Fruit fly (Drosophila melanogaster) whole organism, pupa: ENCODE measurements around the gene raptor.

Source experiments
- CG10348 ChIP-seq: fragments of 200-800 bp; sonication (Bioruptor generic); IDR thresholded peaks from 2 replicates; pipeline ENCODE4 v1.3.6; 2022; ENCODE audit warnings: missing biosample characterization, missing genetic modification characterization
- CG12605 ChIP-seq: fragments of 200-800 bp; sonication (Bioruptor generic); IDR thresholded peaks from 2 replicates; pipeline ENCODE4 v1.3.6; 2022; ENCODE audit warnings: missing biosample characterization, missing genetic modification characterization
- CG13204 ChIP-seq: fragments of 200-800 bp; sonication (Bioruptor generic); optimal IDR thresholded peaks from 2 replicates; lab custom pipeline; 2018; ENCODE audit warnings: missing biosample characterization, mild to moderate bottlenecking, missing genetic modification characterization, moderate library complexity
- CG14655 ChIP-seq: fragments of 200-800 bp; sonication (Bioruptor generic); optimal IDR thresholded peaks from 3 replicates; lab custom pipeline; 2017; ENCODE audit warnings: mild to moderate bottlenecking, missing biosample characterization, missing genetic modification reagents, missing genetic modification characterization
- CG15710 ChIP-seq: fragments of 200-800 bp; sonication (Bioruptor generic); optimal IDR thresholded peaks from 2 replicates; lab custom pipeline; 2018; ENCODE audit warnings: missing biosample characterization, mild to moderate bottlenecking, missing genetic modification characterization, moderate library complexity
- CG17806 ChIP-seq: fragments of 200-800 bp; sonication (Bioruptor generic); optimal IDR thresholded peaks from 2 replicates; lab custom pipeline; 2018; ENCODE audit warnings: missing biosample characterization, mild to moderate bottlenecking, missing genetic modification characterization, moderate library complexity
- CG32121 ChIP-seq: fragments of 200-800 bp; sonication (Bioruptor generic); IDR thresholded peaks from 2 replicates; pipeline ENCODE4 v1.3.6; 2022; ENCODE audit warnings: missing biosample characterization, missing genetic modification characterization
- CG34367 ChIP-seq: fragments of 200-800 bp; sonication (Bioruptor generic); optimal IDR thresholded peaks from 2 replicates; lab custom pipeline; 2018; ENCODE audit warnings: missing biosample characterization, mild to moderate bottlenecking, missing genetic modification characterization
- CG4496 ChIP-seq: fragments of 200-800 bp; sonication (Bioruptor generic); IDR thresholded peaks from 3 replicates; pipeline ENCODE4 v1.3.6; 2022; ENCODE audit warnings: missing biosample characterization, missing genetic modification characterization
- CG8159 ChIP-seq: fragments of 200-800 bp; sonication (Bioruptor generic); optimal IDR thresholded peaks from 3 replicates; lab custom pipeline; 2018; ENCODE audit warnings: missing biosample characterization, mild to moderate bottlenecking, missing genetic modification characterization, moderate library complexity
- CG8301 ChIP-seq: fragments of 200-800 bp; sonication (Bioruptor generic); optimal IDR thresholded peaks from 2 replicates; lab custom pipeline; 2018; ENCODE audit warnings: missing biosample characterization, mild to moderate bottlenecking, missing genetic modification characterization
- CG9948 ChIP-seq: fragments of 200-800 bp; sonication (Bioruptor generic); optimal IDR thresholded peaks from 2 replicates; lab custom pipeline; 2018; ENCODE audit warnings: missing biosample characterization, mild to moderate bottlenecking, missing genetic modification characterization, moderate library complexity
- D1 ChIP-seq: fragments of 200-800 bp; sonication (Bioruptor generic); optimal IDR thresholded peaks from 2 replicates; lab custom pipeline; 2018; ENCODE audit warnings: missing biosample characterization, mild to moderate bottlenecking, missing genetic modification characterization, moderate library complexity
- EcR ChIP-seq: fragments of 200-800 bp; sonication (Bioruptor generic); optimal IDR thresholded peaks from 3 replicates; lab custom pipeline; 2019; ENCODE audit warnings: missing biosample characterization, missing genetic modification characterization, mild to moderate bottlenecking, moderate library complexity, missing genetic modification reagents
- Ets98B ChIP-seq: fragments of 200-800 bp; sonication (Bioruptor generic); IDR thresholded peaks from 2 replicates; pipeline ENCODE4 v1.3.6; 2022; ENCODE audit warnings: missing biosample characterization, missing genetic modification characterization
- Pif1A ChIP-seq: fragments of 200-800 bp; sonication (Bioruptor generic); optimal IDR thresholded peaks from 3 replicates; lab custom pipeline; 2016; ENCODE audit warnings: missing biosample characterization, missing genetic modification characterization
- Pif1B ChIP-seq: fragments of 200-800 bp; sonication (Bioruptor generic); optimal IDR thresholded peaks from 3 replicates; lab custom pipeline; 2016; ENCODE audit warnings: missing biosample characterization, missing genetic modification characterization
- Snoo ChIP-seq: fragments of 200-800 bp; sonication (Bioruptor generic); optimal IDR thresholded peaks from 3 replicates; lab custom pipeline; 2017; ENCODE audit warnings: missing biosample characterization, mild to moderate bottlenecking, missing genetic modification characterization, inconsistent platforms
- fd96Ca ChIP-seq: fragments of 200-800 bp; sonication (Bioruptor generic); IDR thresholded peaks from 3 replicates; pipeline ENCODE4 v1.3.6; 2022; ENCODE audit warnings: missing biosample characterization, missing genetic modification characterization
- gl ChIP-seq: fragments of 200-800 bp; sonication (Bioruptor generic); optimal IDR thresholded peaks from 2 replicates; lab custom pipeline; 2018; ENCODE audit warnings: missing biosample characterization, mild to moderate bottlenecking, missing genetic modification characterization
- rn ChIP-seq: fragments of 200-800 bp; sonication (Bioruptor generic); IDR thresholded peaks from 2 replicates; pipeline ENCODE4 v1.3.6; 2022; ENCODE audit warnings: missing biosample characterization, missing genetic modification characterization

raptor gene

DNA sequence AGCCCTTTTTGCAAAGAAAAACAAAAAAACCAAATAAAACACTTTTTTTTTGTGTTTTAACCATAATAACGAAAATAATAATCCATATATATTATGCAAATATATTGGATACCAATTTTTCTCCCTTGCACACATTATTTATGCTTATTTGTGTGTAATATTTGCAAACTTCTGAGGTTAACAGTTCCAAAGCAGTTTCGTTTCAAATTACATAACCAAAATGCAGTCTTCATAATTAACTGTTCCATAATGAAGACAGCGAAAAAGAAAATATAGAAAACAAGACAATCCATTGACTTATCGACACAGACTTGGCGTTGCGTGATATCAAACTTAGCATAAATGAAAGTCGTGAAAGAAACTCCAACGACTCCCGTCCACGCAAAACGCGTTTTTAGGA lies 14.4 kb downstream of the raptor start:
- TF ChIP-seq CG10348 (GFP tag; lab: Robert Waterston, UW): no peak
- no peak for TF ChIP-seq EcR (GFP tag; lab: Kevin White, UChicago)
- no peak for TF ChIP-seq CG32121 (GFP tag; lab: Robert Waterston, UW)
- TF ChIP-seq CG12605: no peak
- TF ChIP-seq CG13204: no peak
- TF ChIP-seq CG4496 (GFP tag; lab: Robert Waterston, UW): no peak
- TF ChIP-seq Pif1B (GFP tag; lab: Kevin White, UChicago): no peak
- no peak for TF ChIP-seq Ets98B (GFP tag; lab: Robert Waterston, UW)
- TF ChIP-seq fd96Ca (GFP tag; lab: Robert Waterston, UW): no peak
- TF ChIP-seq, all 21 proteins: peak for 0

DNA sequence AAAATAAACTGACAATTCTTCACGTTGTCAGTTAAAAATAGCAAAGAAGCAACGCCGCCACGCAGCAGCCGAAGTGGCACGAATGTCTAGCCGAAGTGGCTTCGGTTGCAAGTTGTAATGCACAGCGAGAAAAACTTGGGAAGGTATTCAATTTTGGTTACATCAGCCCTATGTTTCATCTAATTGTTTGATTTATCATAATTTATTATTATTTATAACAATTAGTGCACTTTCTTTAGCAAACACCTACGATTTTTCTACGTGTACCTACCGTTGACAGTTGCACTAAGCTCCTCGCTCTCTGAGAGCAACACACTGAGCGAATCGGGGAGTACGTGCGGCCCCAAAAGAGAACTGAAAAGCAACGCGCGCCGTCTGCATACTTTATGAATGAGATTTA lies 15.2 kb downstream of the raptor start, which contains the start of gene Tsp5D:
Tsp5D (minus strand) TSS at position 13 of the 400 bp plus-strand sequence.
- TF ChIP-seq CG4496 (GFP tag; lab: Robert Waterston, UW) (peak; percentile 99), CG32121 (GFP tag; lab: Robert Waterston, UW) (peak; percentile 99), Ets98B (GFP tag; lab: Robert Waterston, UW) (peak; percentile 99), CG14655 (GFP tag; lab: Kevin White, UChicago) (peak; percentile 99), Pif1A (peak; percentile 90), D1 (tag; lab: Kevin White, UChicago) (peak; percentile 54), CG13204 (peak; percentile 86), CG8159 (tag; lab: Kevin White, UChicago) (peak; percentile 96), Snoo (tag; lab: Kevin White, UChicago) (peak; percentile 52), CG10348 (GFP tag; lab: Robert Waterston, UW) (peak; percentile 95), rn (GFP tag; lab: Robert Waterston, UW) (peak; percentile 99), gl (tag; lab: Kevin White, UChicago) (peak; percentile 89), CG15710 (tag; lab: Kevin White, UChicago) (peak; percentile 93), CG12605 (peak; percentile 99), CG9948 (tag; lab: Kevin White, UChicago) (peak; percentile 95), fd96Ca (GFP tag; lab: Robert Waterston, UW) (peak; percentile 99), EcR (GFP tag; lab: Kevin White, UChicago) (no peak), CG34367 (tag; lab: Kevin White, UChicago) (peak; percentile 93), Pif1B (GFP tag; lab: Kevin White, UChicago) (peak; percentile 90), CG8301 (tag; lab: Kevin White, UChicago) (peak; percentile 99), CG17806 (tag; lab: Kevin White, UChicago) (peak; percentile 97)

DNA sequence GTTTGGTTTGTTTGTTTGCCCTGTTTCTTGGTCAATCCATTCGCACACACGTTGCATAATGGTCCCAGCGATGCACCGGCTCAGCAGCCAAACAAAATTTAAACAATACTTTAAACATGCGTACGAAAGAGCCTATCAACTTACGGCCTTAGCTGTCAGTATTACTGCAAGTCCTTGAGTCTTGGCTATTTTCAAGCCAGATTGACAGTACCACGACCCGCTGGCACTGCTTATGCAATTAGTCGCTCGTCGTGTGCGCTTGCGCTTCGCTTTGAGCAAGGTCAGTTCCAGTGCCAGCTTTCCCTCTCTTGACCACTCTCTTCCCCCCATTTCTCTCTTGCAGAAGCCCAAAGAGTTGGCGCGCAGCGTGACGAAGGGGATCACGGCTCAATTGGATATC lies 21.3 kb downstream of the raptor start:
- TF ChIP-seq EcR (GFP tag; lab: Kevin White, UChicago) (no peak), gl (tag; lab: Kevin White, UChicago) (no peak), CG34367 (tag; lab: Kevin White, UChicago) (no peak), CG13204 (no peak), CG10348 (GFP tag; lab: Robert Waterston, UW) (no peak)

DNA sequence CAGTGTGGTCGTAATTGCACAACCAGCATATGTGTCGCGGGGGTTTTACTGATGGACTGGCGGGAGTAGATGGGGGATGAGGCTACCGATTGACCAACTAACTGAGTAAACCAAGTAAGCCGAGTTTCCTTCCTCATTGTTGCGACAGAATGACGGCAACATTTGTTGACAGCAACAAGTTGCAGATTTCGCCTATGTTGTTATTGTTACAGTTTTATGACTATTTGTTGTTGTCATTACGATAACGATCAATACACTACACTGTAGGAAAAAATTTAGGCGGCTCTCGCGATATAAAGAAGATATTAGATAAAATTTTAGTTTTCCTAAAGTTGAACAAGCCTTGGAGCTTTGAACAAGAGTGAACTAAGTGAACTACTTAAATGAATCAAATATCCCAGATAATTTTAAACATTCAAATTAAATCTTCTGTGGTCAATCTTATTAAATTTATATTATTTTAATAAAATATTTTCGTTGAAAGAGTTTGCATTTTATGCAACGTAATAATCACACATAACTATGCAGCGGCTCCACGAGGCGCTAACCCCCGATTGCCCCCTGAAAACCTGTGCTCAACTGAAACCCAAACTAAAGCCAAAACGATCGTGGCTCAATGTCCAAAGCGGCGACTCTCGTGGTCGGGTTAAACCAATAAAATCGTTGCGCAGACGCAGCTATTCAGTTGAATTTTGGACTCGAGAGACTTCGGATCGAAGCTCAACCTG lies 22.6 kb downstream of the raptor start, which contains the start of gene CG5928:
CG5928 (plus strand) TSS at position 678 of the 728 bp plus-strand sequence.
- TF ChIP-seq CG14655 (GFP tag; lab: Kevin White, UChicago) (no peak), CG34367 (tag; lab: Kevin White, UChicago) (no peak), CG32121 (GFP tag; lab: Robert Waterston, UW) (0 out of 2 replicates have a peak, but pooled peaks have one; percentile 7)

DNA sequence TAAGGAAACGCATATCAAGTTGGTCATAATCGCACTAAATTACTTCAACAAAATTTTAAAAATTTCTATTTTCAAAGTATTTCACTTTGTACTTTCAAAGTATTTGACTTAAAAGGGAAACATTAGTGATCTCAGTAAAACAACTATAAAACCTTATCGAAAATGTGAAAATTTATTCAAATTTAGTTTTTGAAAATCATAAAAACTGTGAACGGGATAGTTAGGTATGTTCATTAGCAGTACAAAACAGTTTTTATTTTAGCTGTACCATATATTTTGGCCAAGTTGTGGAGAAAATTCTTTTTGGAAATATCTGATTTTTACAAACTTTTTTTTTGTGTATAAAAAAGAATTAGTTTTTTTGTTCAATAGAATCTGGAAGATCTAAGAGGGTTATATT lies 23.7 kb downstream of the raptor start, which contains the start of gene CG43115:
CG43115 (minus strand) TSS at position 101 of the 400 bp plus-strand sequence.
- TF ChIP-seq Ets98B (GFP tag; lab: Robert Waterston, UW): no peak
- no peak for TF ChIP-seq fd96Ca (GFP tag; lab: Robert Waterston, UW)
- no peak for TF ChIP-seq CG9948 (tag; lab: Kevin White, UChicago)
- no peak for TF ChIP-seq Pif1B (GFP tag; lab: Kevin White, UChicago)
- no peak for TF ChIP-seq CG32121 (GFP tag; lab: Robert Waterston, UW)
- TF ChIP-seq Pif1A: no peak
- TF ChIP-seq CG8301 (tag; lab: Kevin White, UChicago): no peak
- no peak for TF ChIP-seq CG10348 (GFP tag; lab: Robert Waterston, UW)
- TF ChIP-seq rn (GFP tag; lab: Robert Waterston, UW): no peak
- no peak for TF ChIP-seq gl (tag; lab: Kevin White, UChicago)
- no peak for TF ChIP-seq CG34367 (tag; lab: Kevin White, UChicago)
- no peak for TF ChIP-seq EcR (GFP tag; lab: Kevin White, UChicago)
- no peak for TF ChIP-seq Snoo (tag; lab: Kevin White, UChicago)
- no peak for TF ChIP-seq CG4496 (GFP tag; lab: Robert Waterston, UW)
- no peak for TF ChIP-seq CG8159 (tag; lab: Kevin White, UChicago)
- TF ChIP-seq CG13204: no peak
- no peak for TF ChIP-seq CG14655 (GFP tag; lab: Kevin White, UChicago)
- no peak for TF ChIP-seq CG15710 (tag; lab: Kevin White, UChicago)
- no peak for TF ChIP-seq D1 (tag; lab: Kevin White, UChicago)

DNA sequence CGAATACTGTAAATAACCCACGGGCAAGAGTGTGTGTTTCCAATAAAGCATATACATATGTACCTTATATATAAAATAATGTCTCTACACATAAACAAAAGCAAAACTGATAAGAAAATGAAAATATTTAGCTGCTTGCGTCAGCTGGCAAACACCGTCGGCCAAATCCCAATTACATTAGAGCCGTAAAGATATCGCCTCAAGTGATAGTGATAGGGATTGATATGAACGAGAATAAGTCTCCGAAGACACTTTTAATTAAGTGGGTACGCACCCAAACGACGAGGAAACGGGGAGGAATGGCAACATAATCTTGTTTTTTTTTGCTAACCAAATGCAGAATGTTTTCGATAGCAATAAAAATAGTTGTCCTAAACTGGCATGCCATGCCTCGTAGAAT lies 25.5 kb downstream of the raptor start:
- TF ChIP-seq CG8301 (tag; lab: Kevin White, UChicago) (no peak), CG34367 (tag; lab: Kevin White, UChicago) (no peak), gl (tag; lab: Kevin White, UChicago) (no peak), CG10348 (GFP tag; lab: Robert Waterston, UW) (no peak), D1 (tag; lab: Kevin White, UChicago) (no peak), CG9948 (tag; lab: Kevin White, UChicago) (no peak), Pif1A (no peak), EcR (GFP tag; lab: Kevin White, UChicago) (no peak), CG14655 (GFP tag; lab: Kevin White, UChicago) (no peak), rn (GFP tag; lab: Robert Waterston, UW) (no peak), CG17806 (tag; lab: Kevin White, UChicago) (no peak), Snoo (tag; lab: Kevin White, UChicago) (no peak), fd96Ca (GFP tag; lab: Robert Waterston, UW) (no peak), CG4496 (GFP tag; lab: Robert Waterston, UW) (no peak), CG8159 (tag; lab: Kevin White, UChicago) (no peak), CG15710 (tag; lab: Kevin White, UChicago) (no peak), Pif1B (GFP tag; lab: Kevin White, UChicago) (no peak), CG13204 (no peak)
